Worm (Caenorhabditis elegans) whole organism, late embryonic: ENCODE results near the gene B0280.7.

ENCODE experiments used
- C08G9.2 ChIP-seq: sonication (generic microtip); optimal IDR thresholded peaks from 2 replicates; lab custom pipeline; 2016; ENCODE audit warnings: mild to moderate bottlenecking, missing genetic modification characterization, moderate library complexity, missing compliant biosample characterization
- C38D4.7 ChIP-seq: fragments of 200-800 bp; sonication (Bioruptor generic); optimal IDR thresholded peaks from 2 replicates; lab custom pipeline; 2018; ENCODE audit warnings: mild to moderate bottlenecking, missing genetic modification characterization, moderate library complexity, missing compliant biosample characterization
- F13H6.1 ChIP-seq: sonication (generic microtip); optimal IDR thresholded peaks from 2 replicates; lab custom pipeline; 2016; ENCODE audit warnings: missing genetic modification characterization, missing compliant biosample characterization
- K02D7.2 ChIP-seq: sonication (generic microtip); optimal IDR thresholded peaks from 2 replicates; lab custom pipeline; 2017; ENCODE audit warnings: mild to moderate bottlenecking, missing genetic modification characterization, missing compliant biosample characterization
- K09A11.1 ChIP-seq: sonication (generic microtip); optimal IDR thresholded peaks from 2 replicates; lab custom pipeline; 2017; ENCODE audit warnings: antibody characterized with exemption, mild to moderate bottlenecking, missing genetic modification characterization, missing compliant biosample characterization; ENCODE audit not compliant: insufficient read depth
- ceh-14 ChIP-seq: sonication (generic microtip); optimal IDR thresholded peaks from 2 replicates; lab custom pipeline; 2016; ENCODE audit warnings: missing genotype, missing genetic modification characterization, missing compliant biosample characterization
- ceh-19 ChIP-seq: fragments of 200-800 bp; sonication (Bioruptor generic); optimal IDR thresholded peaks from 2 replicates; lab custom pipeline; 2018; ENCODE audit warnings: mild to moderate bottlenecking, missing genetic modification characterization, missing compliant biosample characterization
- ceh-22 ChIP-seq: sonication (generic microtip); optimal IDR thresholded peaks from 2 replicates; lab custom pipeline; 2017; ENCODE audit warnings: missing biosample characterization, missing genetic modification characterization
- ceh-24 ChIP-seq: sonication (generic microtip); optimal IDR thresholded peaks from 2 replicates; lab custom pipeline; 2016; ENCODE audit warnings: mild to moderate bottlenecking, missing genetic modification characterization, missing compliant biosample characterization
- ceh-31 ChIP-seq: sonication (generic microtip); optimal IDR thresholded peaks from 2 replicates; lab custom pipeline; 2016; ENCODE audit warnings: missing genetic modification characterization, missing compliant biosample characterization
- ceh-34 ChIP-seq: sonication (generic microtip); optimal IDR thresholded peaks from 2 replicates; lab custom pipeline; 2016; ENCODE audit warnings: mild to moderate bottlenecking, missing genetic modification characterization, missing compliant biosample characterization
- ceh-45 ChIP-seq: fragments of 200-800 bp; sonication (Bioruptor generic); IDR thresholded peaks from 2 replicates; pipeline ENCODE4 v1.3.6; 2022; ENCODE audit warnings: missing genetic modification reagents, missing genetic modification characterization, missing compliant biosample characterization
- ceh-48 ChIP-seq: sonication (generic microtip); optimal IDR thresholded peaks from 2 replicates; lab custom pipeline; 2016; ENCODE audit warnings: missing genetic modification characterization, inconsistent platforms, missing compliant biosample characterization
- ceh-6 ChIP-seq: fragments of 200-800 bp; sonication (Bioruptor generic); optimal IDR thresholded peaks from 2 replicates; lab custom pipeline; 2018; ENCODE audit warnings: mild to moderate bottlenecking, missing genetic modification characterization, missing compliant biosample characterization
- ceh-9 ChIP-seq: sonication (generic microtip); optimal IDR thresholded peaks from 2 replicates; lab custom pipeline; 2016; ENCODE audit warnings: mild to moderate bottlenecking, missing genetic modification characterization, inconsistent platforms, missing compliant biosample characterization
- dmd-4 ChIP-seq: sonication (generic microtip); optimal IDR thresholded peaks from 2 replicates; lab custom pipeline; 2016; ENCODE audit warnings: borderline replicate concordance, missing genetic modification characterization, missing compliant biosample characterization
- elt-2 ChIP-seq: sonication (generic microtip); optimal IDR thresholded peaks from 2 replicates; lab custom pipeline; 2016; ENCODE audit warnings: missing genetic modification reagents, missing genetic modification characterization, missing compliant biosample characterization
- fkh-10 ChIP-seq: fragments of 150-350 bp; optimal IDR thresholded peaks from 2 replicates; lab custom pipeline; 2014; ENCODE audit warnings: missing biosample characterization, missing genetic modification reagents, missing genetic modification characterization
- fkh-6 ChIP-seq: sonication (generic microtip); optimal IDR thresholded peaks from 2 replicates; lab custom pipeline; 2016; ENCODE audit warnings: missing genetic modification characterization, missing compliant biosample characterization
- gmeb-2 ChIP-seq: sonication (generic microtip); optimal IDR thresholded peaks from 2 replicates; lab custom pipeline; 2016; ENCODE audit warnings: missing genetic modification characterization, inconsistent platforms, missing compliant biosample characterization
- hlh-30 ChIP-seq: sonication (generic microtip); optimal IDR thresholded peaks from 2 replicates; lab custom pipeline; 2017; ENCODE audit warnings: antibody characterized with exemption, missing genetic modification characterization, missing compliant biosample characterization; ENCODE audit not compliant: insufficient read depth
- hlh-6 ChIP-seq: sonication (generic microtip); optimal IDR thresholded peaks from 2 replicates; lab custom pipeline; 2016; ENCODE audit warnings: missing genotype, missing genetic modification characterization, missing compliant biosample characterization
- hlh-8 ChIP-seq: sonication (generic microtip); optimal IDR thresholded peaks from 2 replicates; lab custom pipeline; 2016; ENCODE audit warnings: missing genotype, missing genetic modification characterization, missing compliant biosample characterization
- lim-6 ChIP-seq: sonication (generic microtip); optimal IDR thresholded peaks from 2 replicates; lab custom pipeline; 2016; ENCODE audit warnings: missing genetic modification characterization, missing compliant biosample characterization
- madf-2 ChIP-seq: sonication (generic microtip); optimal IDR thresholded peaks from 2 replicates; lab custom pipeline; 2017; ENCODE audit warnings: missing genetic modification characterization, missing compliant biosample characterization
- mec-3 ChIP-seq: sonication (generic microtip); optimal IDR thresholded peaks from 2 replicates; lab custom pipeline; 2016; ENCODE audit warnings: borderline replicate concordance, missing genetic modification characterization, missing compliant biosample characterization
- nhr-232 ChIP-seq: sonication (generic microtip); optimal IDR thresholded peaks from 2 replicates; lab custom pipeline; 2016; ENCODE audit warnings: missing genetic modification characterization, missing compliant biosample characterization
- odd-2 ChIP-seq: sonication (generic microtip); optimal IDR thresholded peaks from 2 replicates; lab custom pipeline; 2017; ENCODE audit warnings: antibody characterized with exemption, mild to moderate bottlenecking, missing genetic modification characterization, missing compliant biosample characterization
- pag-3 ChIP-seq: sonication (generic microtip); optimal IDR thresholded peaks from 2 replicates; lab custom pipeline; 2016; ENCODE audit warnings: missing compliant biosample characterization, missing genetic modification characterization, borderline replicate concordance
- pha-2 ChIP-seq: sonication (generic microtip); optimal IDR thresholded peaks from 2 replicates; lab custom pipeline; 2017; ENCODE audit warnings: mild to moderate bottlenecking, missing genetic modification characterization, missing compliant biosample characterization
- pha-4 ChIP-seq: fragments of 150-350 bp; optimal IDR thresholded peaks from 2 replicates; lab custom pipeline; 2018; ENCODE audit warnings: missing biosample characterization, missing genetic modification reagents, missing genetic modification characterization
- rnt-1 ChIP-seq: sonication (generic microtip); optimal IDR thresholded peaks from 2 replicates; lab custom pipeline; 2016; ENCODE audit warnings: missing genetic modification characterization, missing compliant biosample characterization
- sox-2 ChIP-seq: fragments of 200-800 bp; sonication (Bioruptor generic); IDR thresholded peaks from 2 replicates; pipeline ENCODE4 v1.3.6; 2022; ENCODE audit warnings: missing genetic modification reagents, missing genetic modification characterization, missing compliant biosample characterization
- sox-4 ChIP-seq: sonication (generic microtip); optimal IDR thresholded peaks from 2 replicates; lab custom pipeline; 2017; ENCODE audit warnings: mild to moderate bottlenecking, missing genetic modification characterization, inconsistent platforms, missing compliant biosample characterization
- tbx-7 ChIP-seq: sonication (generic microtip); optimal IDR thresholded peaks from 2 replicates; lab custom pipeline; 2016; ENCODE audit warnings: missing genotype, missing genetic modification characterization, missing compliant biosample characterization
- ttx-3 ChIP-seq: sonication (generic microtip); optimal IDR thresholded peaks from 2 replicates; lab custom pipeline; 2016; ENCODE audit warnings: missing genetic modification reagents, missing genetic modification characterization, missing compliant biosample characterization
- zip-5 ChIP-seq: sonication (generic microtip); optimal IDR thresholded peaks from 2 replicates; lab custom pipeline; 2016; ENCODE audit warnings: missing genetic modification characterization, missing compliant biosample characterization

The B0280.7 gene

DNA sequence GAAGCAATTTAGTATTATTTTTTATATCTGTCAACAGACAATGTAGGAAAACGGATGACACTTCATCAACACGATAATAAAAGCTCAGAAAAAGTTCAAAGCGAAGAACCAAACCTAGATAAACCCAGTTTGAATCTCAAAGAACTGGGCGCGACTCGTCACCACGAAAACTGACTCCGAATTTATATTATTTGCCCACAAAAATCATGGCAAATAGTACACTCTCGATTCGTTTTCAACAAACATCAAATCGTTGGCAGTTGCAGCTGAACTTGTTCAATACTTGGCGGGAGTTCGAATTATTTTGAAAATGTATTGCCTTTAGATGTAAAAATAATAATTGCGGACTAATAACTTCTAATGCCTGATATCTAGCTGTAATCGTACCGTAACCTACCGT is 28.6 kb downstream of the B0280.7 start:
- TF ChIP-seq hlh-6 (tag; lab: Kevin White, UChicago) (no peak), ceh-45 (GFP tag; lab: Robert Waterston, UW) (no peak), pag-3 (tag; lab: Kevin White, UChicago) (no peak), dmd-4 (tag; lab: Kevin White, UChicago) (no peak), gmeb-2 (tag; lab: Kevin White, UChicago) (no peak), madf-2 (tag; lab: Kevin White, UChicago) (no peak), nhr-232 (tag; lab: Kevin White, UChicago) (no peak), ceh-6 (GFP tag; lab: Kevin White, UChicago) (no peak), ceh-14 (tag; lab: Kevin White, UChicago) (no peak), sox-4 (tag; lab: Kevin White, UChicago) (no peak), K02D7.2 (tag; lab: Kevin White, UChicago) (no peak), ceh-48 (no peak), K09A11.1 (no peak), ttx-3 (tag; lab: Kevin White, UChicago) (no peak)

ce11 chrIII:7081488-7081887 is 30.2 kb downstream of the B0280.7 start:
- peak; percentile 24 for TF ChIP-seq elt-2 (tag; lab: Kevin White, UChicago)
- TF ChIP-seq pha-4 (tag; lab: Kevin White, UChicago) = no peak
- TF ChIP-seq, all 69 proteins: peak for 1

DNA sequence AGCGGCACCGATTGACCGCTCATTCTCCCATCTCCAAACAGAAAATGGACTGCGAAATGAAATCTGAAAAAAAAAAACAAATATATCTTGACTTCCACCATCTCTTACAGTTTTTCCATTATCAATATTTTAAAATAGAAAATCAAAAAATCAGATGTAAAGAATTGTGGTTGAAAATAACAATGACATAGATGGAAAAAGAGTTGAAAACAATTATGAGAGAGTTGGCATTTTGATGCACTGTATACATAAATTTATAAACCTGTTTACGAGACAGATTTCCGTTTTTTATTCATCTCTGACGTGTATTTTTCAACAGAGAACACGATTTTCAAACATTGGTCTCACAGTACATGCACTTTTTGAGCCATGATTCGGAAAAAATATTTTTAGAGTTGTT is 31.0 kb downstream of the B0280.7 start, which contains the start of gene ZK418.7:
Gene ZK418.7, minus strand, starts transcription at position 101 of the 400 bp plus-strand sequence.
- TF ChIP-seq rnt-1 (tag; lab: Kevin White, UChicago) (no peak), hlh-6 (tag; lab: Kevin White, UChicago) (no peak), odd-2 (no peak), gmeb-2 (tag; lab: Kevin White, UChicago) (no peak), zip-5 (tag; lab: Kevin White, UChicago) (no peak), ceh-24 (no peak), ceh-9 (no peak), ceh-45 (GFP tag; lab: Robert Waterston, UW) (no peak), fkh-6 (tag; lab: Kevin White, UChicago) (no peak), tbx-7 (no peak), C38D4.7 (GFP tag; lab: Kevin White, UChicago) (no peak), lim-6 (no peak)
- TF ChIP-seq, all 69 proteins: peak for 0

DNA sequence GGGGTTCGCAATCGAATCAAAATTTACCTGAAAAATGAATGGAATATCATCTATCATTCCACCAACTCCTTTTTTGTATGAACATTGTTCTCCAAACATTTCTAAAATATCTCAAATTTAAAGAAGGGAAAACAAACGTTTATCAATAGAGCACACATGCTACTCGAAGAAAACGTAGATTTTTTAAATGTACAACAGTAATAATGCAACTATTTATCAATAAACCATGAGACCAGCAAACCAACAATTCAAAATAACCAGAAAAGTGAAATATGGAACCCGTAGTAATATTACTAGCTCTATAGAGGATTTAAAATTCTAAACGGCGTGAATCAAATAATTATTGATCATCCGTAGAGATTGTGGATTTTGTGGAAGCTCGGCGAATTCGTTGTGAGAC is 33.0 kb downstream of the B0280.7 start, which contains the start of gene ZK418.6:
Gene ZK418.6, minus strand, starts transcription at position 101 of the 400 bp plus-strand sequence.
- TF ChIP-seq K02D7.2 (tag; lab: Kevin White, UChicago) (no peak), zip-5 (tag; lab: Kevin White, UChicago) (no peak), ceh-45 (GFP tag; lab: Robert Waterston, UW) (no peak), pha-2 (no peak), fkh-10 (no peak), K09A11.1 (no peak), hlh-8 (tag; lab: Kevin White, UChicago) (no peak), sox-2 (GFP tag; lab: Robert Waterston, UW) (no peak), ttx-3 (tag; lab: Kevin White, UChicago) (no peak), ceh-22 (tag; lab: Kevin White, UChicago) (no peak), sox-4 (tag; lab: Kevin White, UChicago) (no peak), hlh-30 (tag; lab: Kevin White, UChicago) (no peak), mec-3 (tag; lab: Kevin White, UChicago) (no peak), ceh-34 (tag; lab: Kevin White, UChicago) (no peak), C08G9.2 (no peak), ceh-19 (GFP tag; lab: Kevin White, UChicago) (no peak), elt-2 (tag; lab: Kevin White, UChicago) (no peak), ceh-31 (tag; lab: Kevin White, UChicago) (no peak), F13H6.1 (tag; lab: Kevin White, UChicago) (no peak)
